Worm (Caenorhabditis elegans) whole organism, young adult: ENCODE measurements around the gene hot-6.

Experiments
- B0336.3 ChIP-seq: fragments of 200-800 bp; sonication (Bioruptor generic); IDR thresholded peaks from 2 replicates; pipeline ENCODE4 v1.3.6; 2022; ENCODE audit warnings: missing genetic modification characterization, missing compliant biosample characterization
- F57A8.1 ChIP-seq: fragments of 200-800 bp; sonication (Bioruptor generic); optimal IDR thresholded peaks from 2 replicates; lab custom pipeline; 2018; ENCODE audit warnings: mild to moderate bottlenecking, missing genetic modification characterization, moderate library complexity, missing compliant biosample characterization
- K12H6.12 ChIP-seq: fragments of 200-800 bp; sonication (Bioruptor generic); optimal IDR thresholded peaks from 2 replicates; lab custom pipeline; 2018; ENCODE audit warnings: mild to moderate bottlenecking, missing genetic modification characterization, missing compliant biosample characterization
- Y67H2A.10 ChIP-seq: fragments of 200-800 bp; sonication (Bioruptor generic); conservative IDR thresholded peaks from 2 replicates; pipeline ENCODE4 v1.3.6; 2022; ENCODE audit warnings: missing genetic modification reagents, missing genetic modification characterization, missing compliant biosample characterization
- ZK185.1 ChIP-seq: sonication (generic microtip); optimal IDR thresholded peaks from 2 replicates; lab custom pipeline; 2016; ENCODE audit warnings: mild to moderate bottlenecking, missing genetic modification characterization, missing compliant biosample characterization; ENCODE audit not compliant: poor library complexity, severe bottlenecking
- aptf-2 ChIP-seq: fragments of 200-800 bp; sonication (Bioruptor generic); conservative IDR thresholded peaks from 2 replicates; pipeline ENCODE4 v1.3.6; 2022; ENCODE audit warnings: missing genetic modification reagents, missing genetic modification characterization, missing compliant biosample characterization
- bed-2 ChIP-seq: fragments of 200-800 bp; sonication (Bioruptor generic); IDR thresholded peaks from 2 replicates; pipeline ENCODE4 v1.3.6; 2022; ENCODE audit warnings: missing genetic modification reagents, missing genetic modification characterization, missing compliant biosample characterization
- chd-7 ChIP-seq: sonication (generic microtip); optimal IDR thresholded peaks from 2 replicates; lab custom pipeline; 2016; ENCODE audit warnings: mild to moderate bottlenecking, missing genetic modification characterization, moderate library complexity, missing compliant biosample characterization
- dpff-1 ChIP-seq: sonication (generic microtip); optimal IDR thresholded peaks from 2 replicates; lab custom pipeline; 2017; ENCODE audit warnings: mild to moderate bottlenecking, missing genetic modification characterization, missing compliant biosample characterization
- egl-18 ChIP-seq: fragments of 200-800 bp; sonication (Bioruptor generic); IDR thresholded peaks from 2 replicates; pipeline ENCODE4 v1.3.6; 2022; ENCODE audit warnings: missing genetic modification reagents, missing genetic modification characterization, missing compliant biosample characterization
- egrh-3 ChIP-seq: fragments of 200-800 bp; sonication (Bioruptor generic); IDR thresholded peaks from 2 replicates; pipeline ENCODE4 v1.3.6; 2022; ENCODE audit warnings: missing genetic modification reagents, missing genetic modification characterization, missing compliant biosample characterization
- ekl-4 ChIP-seq: fragments of 200-800 bp; sonication (Bioruptor generic); IDR thresholded peaks from 2 replicates; pipeline ENCODE4 v1.3.6; 2022; ENCODE audit warnings: missing genetic modification reagents, missing genetic modification characterization, missing compliant biosample characterization
- ets-4 ChIP-seq: fragments of 200-800 bp; sonication (Bioruptor generic); optimal IDR thresholded peaks from 2 replicates; lab custom pipeline; 2018; ENCODE audit warnings: mild to moderate bottlenecking, missing genetic modification characterization, missing compliant biosample characterization
- fkh-3 ChIP-seq: sonication (generic microtip); optimal IDR thresholded peaks from 2 replicates; lab custom pipeline; 2016; ENCODE audit warnings: mild to moderate bottlenecking, missing genetic modification characterization, missing compliant biosample characterization
- hmg-1.2 ChIP-seq: fragments of 200-800 bp; sonication (Bioruptor generic); IDR thresholded peaks from 2 replicates; pipeline ENCODE4 v1.3.6; 2022; ENCODE audit warnings: missing genetic modification reagents, missing genetic modification characterization, missing compliant biosample characterization
- hrde-1 ChIP-seq: sonication (generic microtip); optimal IDR thresholded peaks from 2 replicates; lab custom pipeline; 2016; ENCODE audit warnings: missing genetic modification characterization, mild to moderate bottlenecking, missing compliant biosample characterization, moderate library complexity, missing genotype, missing genetic modification reagents, borderline replicate concordance
- lin-26 ChIP-seq: fragments of 200-800 bp; sonication (Bioruptor generic); IDR thresholded peaks from 2 replicates; pipeline ENCODE4 v1.3.6; 2022; ENCODE audit warnings: missing genetic modification reagents, missing genetic modification characterization, missing compliant biosample characterization
- lin-35 ChIP-seq, 3 experiments: fragments of 150-350 bp in 2 of 3; sonication (generic microtip) in 1 of 3; optimal IDR thresholded peaks; 2 replicates each; lab custom pipeline; 2014 to 2018; ENCODE audit warnings: missing biosample characterization in 3 of 3, missing genetic modification characterization in 3 of 3, missing genetic modification reagents in 3 of 3
- lin-40 ChIP-seq: sonication (generic microtip); optimal IDR thresholded peaks from 2 replicates; lab custom pipeline; 2016; ENCODE audit warnings: missing genetic modification characterization, mild to moderate bottlenecking, missing compliant biosample characterization, missing genotype, missing genetic modification reagents
- madf-3 ChIP-seq: fragments of 200-800 bp; sonication (Bioruptor generic); IDR thresholded peaks from 2 replicates; pipeline ENCODE4 v1.3.6; 2022; ENCODE audit warnings: missing genetic modification reagents, missing genetic modification characterization, missing compliant biosample characterization
- nfya-1 ChIP-seq: sonication (generic microtip); optimal IDR thresholded peaks from 2 replicates; lab custom pipeline; 2017; ENCODE audit warnings: antibody characterized with exemption, missing compliant biosample characterization, missing genetic modification characterization, borderline replicate concordance; ENCODE audit not compliant: insufficient read depth
- nhr-80 ChIP-seq: sonication (generic microtip); optimal IDR thresholded peaks from 2 replicates; lab custom pipeline; 2016; ENCODE audit warnings: missing genetic modification characterization, missing compliant biosample characterization
- pbrm-1 ChIP-seq: fragments of 200-800 bp; sonication (Bioruptor generic); IDR thresholded peaks from 2 replicates; pipeline ENCODE4 v1.3.6; 2022; ENCODE audit warnings: missing genetic modification reagents, missing genetic modification characterization, missing compliant biosample characterization
- pha-4 ChIP-seq: fragments of 150-350 bp; sonication (generic microtip); optimal IDR thresholded peaks from 2 replicates; lab custom pipeline; 2014; ENCODE audit warnings: missing biosample characterization, missing genetic modification reagents, missing genetic modification characterization
- sea-2 ChIP-seq: fragments of 200-800 bp; sonication (Bioruptor generic); IDR thresholded peaks from 2 replicates; pipeline ENCODE4 v1.3.6; 2022; ENCODE audit warnings: missing genetic modification characterization, missing compliant biosample characterization
- tbx-9 ChIP-seq: sonication (generic microtip); optimal IDR thresholded peaks from 2 replicates; lab custom pipeline; 2016; ENCODE audit warnings: borderline replicate concordance, missing genetic modification characterization, inconsistent platforms, missing compliant biosample characterization
- unc-62 ChIP-seq: fragments of 150-350 bp; optimal IDR thresholded peaks from 2 replicates; lab custom pipeline; 2014; ENCODE audit warnings: missing biosample characterization, missing genetic modification reagents, missing genetic modification characterization
- ztf-18 ChIP-seq: sonication (generic microtip); optimal IDR thresholded peaks from 2 replicates; lab custom pipeline; 2016; ENCODE audit warnings: missing genotype, mild to moderate bottlenecking, missing genetic modification characterization, missing compliant biosample characterization
- ztf-22 ChIP-seq: fragments of 200-800 bp; sonication (Bioruptor generic); optimal IDR thresholded peaks from 2 replicates; lab custom pipeline; 2018; ENCODE audit warnings: mild to moderate bottlenecking, missing genetic modification characterization, moderate library complexity, missing compliant biosample characterization
- ztf-6 ChIP-seq: fragments of 200-800 bp; sonication (Bioruptor generic); IDR thresholded peaks from 2 replicates; pipeline ENCODE4 v1.3.6; 2022; ENCODE audit warnings: missing genetic modification reagents, missing genetic modification characterization, missing compliant biosample characterization

The hot-6 gene

DNA sequence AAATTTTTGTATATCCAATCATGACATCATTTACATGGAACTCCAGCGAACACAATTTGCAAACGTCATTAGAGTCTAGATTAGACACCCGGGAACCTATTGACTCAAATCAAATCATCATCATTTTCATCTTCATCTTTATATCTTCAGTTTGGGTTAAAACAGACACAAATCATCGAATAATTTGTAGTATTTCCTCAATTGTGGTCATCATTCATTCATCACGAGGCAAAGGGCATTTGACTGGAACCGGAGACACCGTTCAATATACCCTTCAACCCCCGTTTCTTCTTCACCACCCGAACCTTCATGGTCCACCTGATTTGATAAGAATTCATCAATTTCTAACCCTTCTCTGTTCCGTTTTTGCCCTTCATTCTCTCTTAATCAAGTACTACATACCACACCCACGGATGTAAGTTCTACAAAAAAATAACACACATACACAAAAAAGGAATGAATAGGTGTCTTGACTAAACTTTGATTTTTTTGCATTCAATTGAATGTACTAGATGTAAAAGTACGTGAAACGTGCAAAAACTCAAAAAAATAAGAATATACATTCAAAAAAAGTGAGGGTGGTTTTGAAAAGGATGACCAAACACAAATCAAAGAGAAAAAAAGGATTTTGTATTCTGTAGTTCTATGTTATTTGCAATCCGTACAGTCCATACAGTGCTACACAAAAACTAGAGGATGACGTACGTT, 5.7 kb downstream of the hot-6 start:
- TF ChIP-seq ztf-22, result no peak
- no peak for TF ChIP-seq lin-26 (GFP tag; lab: Robert Waterston, UW)
- no peak for TF ChIP-seq aptf-2 (GFP tag; lab: Robert Waterston, UW)
- TF ChIP-seq hrde-1 (tag; lab: Kevin White, UChicago), result no peak
- TF ChIP-seq egrh-3 (GFP tag; lab: Robert Waterston, UW), result no peak
- no peak for TF ChIP-seq nfya-1 (tag; lab: Kevin White, UChicago)

DNA sequence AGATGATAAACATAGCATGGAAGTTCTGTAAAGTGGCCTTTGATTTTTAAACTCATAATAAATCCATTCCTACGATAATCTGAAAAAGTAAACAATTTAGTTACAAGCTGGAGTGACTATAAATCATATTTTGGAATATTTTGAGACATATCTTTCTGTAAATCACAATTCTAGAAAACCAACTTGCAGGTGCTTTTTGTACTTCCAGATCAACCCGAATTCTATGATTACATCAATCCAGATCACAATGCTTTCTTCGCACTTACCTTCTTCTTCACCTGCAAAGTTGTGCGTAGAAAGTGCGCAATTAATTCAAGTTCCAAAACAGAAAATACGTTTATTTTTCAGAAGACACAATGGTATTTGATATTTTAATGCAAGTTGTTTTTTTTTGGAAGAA, 8.0 kb downstream of the hot-6 start:
- TF ChIP-seq ztf-18, result no peak
- no peak for TF ChIP-seq lin-35 (GFP tag; optimal IDR thresholded peaks at IDR 0.05; lab: Kevin White, UChicago)
- no peak for TF ChIP-seq ets-4 (GFP tag; lab: Kevin White, UChicago)
- no peak for TF ChIP-seq K12H6.12
- no peak for TF ChIP-seq dpff-1 (tag; lab: Kevin White, UChicago)
- no peak for TF ChIP-seq nhr-80 (tag; lab: Kevin White, UChicago)
- no peak for TF ChIP-seq ZK185.1 (tag; lab: Kevin White, UChicago)
- TF ChIP-seq F57A8.1 (GFP tag; lab: Kevin White, UChicago), result no peak
- TF ChIP-seq pbrm-1 (GFP tag; lab: Robert Waterston, UW), result no peak

ce11 chrV:11013179-11013578, 9.6 kb downstream of the hot-6 start:
- no peak for TF ChIP-seq egrh-3 (GFP tag; lab: Robert Waterston, UW)
- no peak for TF ChIP-seq Y67H2A.10

- TF ChIP-seq hmg-1.2 (GFP tag; lab: Robert Waterston, UW) (peak; percentile 62), chd-7 (tag; lab: Kevin White, UChicago) (no peak)
These were observed 10.3 kb downstream of the hot-6 start, which contains the start of gene C13G3.1 for ce11 chrV:11012419-11012818. TSS of gene C13G3.1 (minus strand) at chrV:11012465.

DNA sequence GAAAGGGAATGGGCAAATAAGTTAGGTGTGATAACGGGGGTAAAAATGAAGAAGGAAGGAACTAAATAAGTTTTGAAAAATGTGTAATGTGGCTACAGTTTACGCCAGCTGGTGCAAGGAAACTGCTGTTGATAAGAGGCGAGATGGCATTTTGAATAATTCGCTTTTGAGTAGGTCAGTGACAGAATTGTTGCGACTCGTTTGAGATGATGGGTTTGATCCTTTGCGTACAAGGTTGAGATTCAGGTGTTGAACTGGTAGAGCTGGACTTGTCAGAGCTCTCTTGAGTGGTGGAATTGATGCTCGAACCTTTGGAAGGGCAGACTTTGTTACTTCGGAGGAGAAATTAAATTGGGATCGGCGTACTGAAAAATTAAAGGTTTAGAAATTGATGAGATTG, 10.9 kb downstream of the hot-6 start:
- TF ChIP-seq lin-26 (GFP tag; lab: Robert Waterston, UW) (0 out of 2 replicates have a peak, but pooled peaks have one; percentile 30), chd-7 (tag; lab: Kevin White, UChicago) (no peak), ztf-18 (no peak), lin-40 (tag; lab: Kevin White, UChicago) (no peak), B0336.3 (GFP tag; lab: Robert Waterston, UW) (no peak), sea-2 (GFP tag; lab: Robert Waterston, UW) (no peak), pha-4 (no peak), unc-62 (GFP tag; lab: Kevin White, UChicago) (no peak), madf-3 (GFP tag; lab: Robert Waterston, UW) (no peak), ztf-6 (GFP tag; lab: Robert Waterston, UW) (no peak), tbx-9 (tag; lab: Kevin White, UChicago) (no peak), ekl-4 (no peak), nhr-80 (tag; lab: Kevin White, UChicago) (peak; percentile 13), egl-18 (GFP tag; lab: Robert Waterston, UW) (no peak), bed-2 (GFP tag; lab: Robert Waterston, UW) (no peak), fkh-3 (tag; lab: Kevin White, UChicago) (no peak)
